Worm (Caenorhabditis elegans) whole organism, L4 larva: ENCODE results near the gene F12D9.2.

Experiments used
- F26F4.8 ChIP-seq: fragments of 200-800 bp; sonication (Bioruptor generic); conservative IDR thresholded peaks from 2 replicates; pipeline ENCODE4 v1.3.6; 2022; ENCODE audit warnings: missing genetic modification characterization, missing compliant biosample characterization
- F37D6.2 ChIP-seq: sonication (generic microtip); optimal IDR thresholded peaks from 2 replicates; lab custom pipeline; 2016; ENCODE audit warnings: mild to moderate bottlenecking, missing genetic modification characterization, missing compliant biosample characterization
- F49E8.2 ChIP-seq: sonication (generic microtip); optimal IDR thresholded peaks from 2 replicates; lab custom pipeline; 2016; ENCODE audit warnings: missing compliant biosample characterization, mild to moderate bottlenecking, missing genetic modification characterization, borderline replicate concordance
- T26A8.4 ChIP-seq: fragments of 200-800 bp; sonication (Bioruptor generic); IDR thresholded peaks from 2 replicates; pipeline ENCODE4 v1.3.6; 2022; ENCODE audit warnings: missing genetic modification characterization, missing compliant biosample characterization
- Y105C5A.15 ChIP-seq: fragments of 200-800 bp; sonication (Bioruptor generic); IDR thresholded peaks from 2 replicates; pipeline ENCODE4 v1.3.6; 2022; ENCODE audit warnings: missing genetic modification characterization, missing compliant biosample characterization
- Y48G9A.11 ChIP-seq: fragments of 200-800 bp; sonication (Bioruptor generic); IDR thresholded peaks from 2 replicates; pipeline ENCODE4 v1.3.6; 2022; ENCODE audit warnings: missing genetic modification reagents, missing genetic modification characterization, missing compliant biosample characterization
- aha-1 ChIP-seq: fragments of 150-350 bp; peaks from one replicate; lab custom pipeline; 2014; ENCODE audit warnings: missing biosample characterization, missing genetic modification characterization
- arid-1 ChIP-seq: fragments of 200-800 bp; sonication (Bioruptor generic); conservative IDR thresholded peaks from 2 replicates; pipeline ENCODE4 v1.3.6; 2022; ENCODE audit warnings: missing genetic modification reagents, missing genetic modification characterization, missing compliant biosample characterization
- ceh-20 ChIP-seq: fragments of 200-800 bp; sonication (Bioruptor generic); IDR thresholded peaks from 2 replicates; pipeline ENCODE4 v1.3.6; 2022; ENCODE audit warnings: missing genetic modification reagents, missing genetic modification characterization, missing compliant biosample characterization
- ceh-32 ChIP-seq: sonication (generic microtip); optimal IDR thresholded peaks from 2 replicates; lab custom pipeline; 2016; ENCODE audit warnings: mild to moderate bottlenecking, missing genetic modification characterization, missing compliant biosample characterization; ENCODE audit not compliant: poor library complexity
- ceh-44 ChIP-seq: fragments of 200-800 bp; sonication (Bioruptor generic); IDR thresholded peaks from 2 replicates; pipeline ENCODE4 v1.3.6; 2022; ENCODE audit warnings: missing genetic modification reagents, missing genetic modification characterization, missing compliant biosample characterization
- ceh-82 ChIP-seq: sonication (generic microtip); optimal IDR thresholded peaks from 2 replicates; lab custom pipeline; 2017; ENCODE audit warnings: missing biosample characterization, missing genetic modification characterization
- ctbp-1 ChIP-seq: fragments of 200-800 bp; sonication (Bioruptor generic); IDR thresholded peaks from 2 replicates; pipeline ENCODE4 v1.3.6; 2022; ENCODE audit warnings: missing genetic modification reagents, missing genetic modification characterization, missing compliant biosample characterization
- daf-19 ChIP-seq: fragments of 200-800 bp; sonication (Bioruptor generic); conservative IDR thresholded peaks from 2 replicates; pipeline ENCODE4 v1.3.6; 2022; ENCODE audit warnings: missing genetic modification characterization, missing compliant biosample characterization
- dmd-9 ChIP-seq: fragments of 200-800 bp; sonication (Bioruptor generic); IDR thresholded peaks from 2 replicates; pipeline ENCODE4 v1.3.6; 2022; ENCODE audit warnings: missing genetic modification reagents, missing genetic modification characterization, missing compliant biosample characterization
- duxl-1 ChIP-seq: sonication (generic microtip); optimal IDR thresholded peaks from 2 replicates; lab custom pipeline; 2016; ENCODE audit warnings: mild to moderate bottlenecking, missing genetic modification characterization, moderate library complexity, missing compliant biosample characterization; ENCODE audit not compliant: poor library complexity
- egl-27 ChIP-seq: sonication (generic microtip); optimal IDR thresholded peaks from 3 replicates; lab custom pipeline; 2017; ENCODE audit warnings: missing biosample characterization, missing genetic modification reagents, missing genetic modification characterization
- egl-43 ChIP-seq: fragments of 200-800 bp; sonication (Bioruptor generic); IDR thresholded peaks from 2 replicates; pipeline ENCODE4 v1.3.6; 2022; ENCODE audit warnings: missing genetic modification reagents, missing genetic modification characterization, missing compliant biosample characterization
- hlh-11 ChIP-seq: fragments of 200-800 bp; sonication (Bioruptor generic); optimal IDR thresholded peaks from 2 replicates; lab custom pipeline; 2018; ENCODE audit warnings: mild to moderate bottlenecking, missing genetic modification characterization, missing compliant biosample characterization
- hlh-30 ChIP-seq: sonication (generic microtip); optimal IDR thresholded peaks from 2 replicates; lab custom pipeline; 2017; ENCODE audit warnings: antibody characterized with exemption, mild to moderate bottlenecking, missing genetic modification characterization, missing compliant biosample characterization; ENCODE audit not compliant: insufficient read depth
- hmg-1.1 ChIP-seq: fragments of 200-800 bp; sonication (Bioruptor generic); IDR thresholded peaks from 2 replicates; pipeline ENCODE4 v1.3.6; 2022; ENCODE audit warnings: missing genetic modification reagents, missing genetic modification characterization, missing compliant biosample characterization
- lim-7 ChIP-seq: fragments of 200-800 bp; sonication (Bioruptor generic); IDR thresholded peaks from 2 replicates; pipeline ENCODE4 v1.3.6; 2022; ENCODE audit warnings: missing genetic modification characterization, missing compliant biosample characterization
- lin-1 ChIP-seq: fragments of 200-800 bp; sonication (Bioruptor generic); IDR thresholded peaks from 2 replicates; pipeline ENCODE4 v1.3.6; 2022; ENCODE audit warnings: missing genetic modification reagents, missing genetic modification characterization, missing compliant biosample characterization
- lin-15B ChIP-seq: fragments of 150-350 bp; sonication (generic microtip); optimal IDR thresholded peaks from 3 replicates; lab custom pipeline; 2014; ENCODE audit warnings: missing biosample characterization, missing genetic modification characterization
- lir-3 ChIP-seq: sonication (generic microtip); optimal IDR thresholded peaks from 2 replicates; lab custom pipeline; 2016; ENCODE audit warnings: mild to moderate bottlenecking, missing genetic modification characterization, missing compliant biosample characterization
- madf-5 ChIP-seq, 2 experiments: fragments of 200-800 bp; sonication (Bioruptor generic); IDR thresholded peaks; 2 replicates each; pipeline ENCODE4 v1.3.6; 2022; ENCODE audit warnings: missing compliant biosample characterization in 2 of 2, missing genetic modification characterization in 2 of 2
- mdl-1 ChIP-seq, 2 experiments: fragments of 150-350 bp in 1 of 2; sonication (generic microtip) in 1 of 2; optimal IDR thresholded peaks; 2 replicates each; lab custom pipeline; 2014 to 2017; ENCODE audit warnings: missing biosample characterization in 2 of 2, missing genetic modification characterization in 2 of 2
- mdt-29 ChIP-seq: fragments of 200-800 bp; sonication (Bioruptor generic); IDR thresholded peaks from 2 replicates; pipeline ENCODE4 v1.3.6; 2022; ENCODE audit warnings: missing genetic modification reagents, missing genetic modification characterization, missing compliant biosample characterization
- mep-1 ChIP-seq: fragments of 150-350 bp; sonication (generic microtip); optimal IDR thresholded peaks from 3 replicates; lab custom pipeline; 2014; ENCODE audit warnings: missing biosample characterization, missing genetic modification characterization
- mxl-2 ChIP-seq: fragments of 200-800 bp; sonication (Bioruptor generic); conservative IDR thresholded peaks from 2 replicates; pipeline ENCODE4 v1.3.6; 2022; ENCODE audit warnings: missing genetic modification reagents, missing genetic modification characterization, missing compliant biosample characterization
- nhr-10 ChIP-seq: fragments of 150-350 bp; optimal IDR thresholded peaks from 2 replicates; lab custom pipeline; 2014; ENCODE audit warnings: missing biosample characterization, missing genetic modification characterization
- nhr-237 ChIP-seq: sonication (generic microtip); optimal IDR thresholded peaks from 2 replicates; lab custom pipeline; 2017; ENCODE audit warnings: missing biosample characterization, missing genetic modification characterization
- nhr-42 ChIP-seq: fragments of 200-800 bp; sonication (Bioruptor generic); IDR thresholded peaks from 2 replicates; pipeline ENCODE4 v1.3.6; 2022; ENCODE audit warnings: missing genetic modification characterization, missing compliant biosample characterization
- nhr-48 ChIP-seq: sonication (generic microtip); optimal IDR thresholded peaks from 2 replicates; lab custom pipeline; 2016; ENCODE audit warnings: mild to moderate bottlenecking, missing genetic modification characterization, missing compliant biosample characterization
- pha-4 ChIP-seq, 2 experiments: fragments of 150-350 bp in 1 of 2; fragments of 200-800 bp in 1 of 2; sonication (Bioruptor generic) in 1 of 2; IDR thresholded peaks in 1 of 2; optimal IDR thresholded peaks in 1 of 2; 2 replicates each; pipeline versions ENCODE4 v1.3.6 to Lab custom; 2014 to 2022; ENCODE audit warnings: missing genetic modification characterization in 2 of 2, missing genetic modification reagents in 2 of 2, missing biosample characterization in 1 of 2, missing compliant biosample characterization in 1 of 2
- pqm-1 ChIP-seq: sonication (generic microtip); optimal IDR thresholded peaks from 2 replicates; lab custom pipeline; 2017; ENCODE audit warnings: missing biosample characterization, missing genetic modification characterization
- sdz-12 ChIP-seq: fragments of 200-800 bp; sonication (Bioruptor generic); optimal IDR thresholded peaks from 2 replicates; lab custom pipeline; 2018; ENCODE audit warnings: mild to moderate bottlenecking, missing genetic modification characterization, missing compliant biosample characterization
- skn-1 ChIP-seq: fragments of 150-350 bp; optimal IDR thresholded peaks from 2 replicates; lab custom pipeline; 2014; ENCODE audit warnings: missing biosample characterization, missing genetic modification characterization
- snpc-1.2 ChIP-seq: fragments of 200-800 bp; sonication (Bioruptor generic); IDR thresholded peaks from 2 replicates; pipeline ENCODE4 v1.3.6; 2022; ENCODE audit warnings: missing genetic modification reagents, missing genetic modification characterization, missing compliant biosample characterization
- tra-1 ChIP-seq: fragments of 200-800 bp; sonication (Bioruptor generic); IDR thresholded peaks from 2 replicates; pipeline ENCODE4 v1.3.6; 2022; ENCODE audit warnings: missing genetic modification reagents, missing genetic modification characterization, missing compliant biosample characterization
- unc-130 ChIP-seq: sonication (generic microtip); optimal IDR thresholded peaks from 2 replicates; lab custom pipeline; 2016; ENCODE audit warnings: missing genetic modification reagents, missing genetic modification characterization, missing compliant biosample characterization
- unc-39 ChIP-seq: sonication (generic microtip); optimal IDR thresholded peaks from 2 replicates; lab custom pipeline; 2017; ENCODE audit warnings: missing biosample characterization, missing genetic modification characterization
- vab-7 ChIP-seq: fragments of 200-800 bp; sonication (Bioruptor generic); IDR thresholded peaks from 2 replicates; pipeline ENCODE4 v1.3.6; 2022; ENCODE audit warnings: missing genetic modification reagents, missing genetic modification characterization, missing compliant biosample characterization
- ztf-11 ChIP-seq: fragments of 150-350 bp; optimal IDR thresholded peaks from 2 replicates; lab custom pipeline; 2014; ENCODE audit warnings: missing biosample characterization, missing genetic modification characterization

F12D9.2 gene

ce11 chrX:8650535-8650934 is 3.6 kb upstream of the F12D9.2 start (continued):
- no peak for TF ChIP-seq ceh-82 (tag; lab: Kevin White, UChicago)
- TF ChIP-seq nhr-42 (GFP tag; lab: Robert Waterston, UW) = no peak
- 0 out of 2 replicates have a peak, but pooled peaks have one; percentile 51 for TF ChIP-seq ctbp-1 (GFP tag; lab: Robert Waterston, UW)
- TF ChIP-seq F37D6.2 (tag; lab: Kevin White, UChicago) = no peak
- TF ChIP-seq F49E8.2 = peak; percentile 37
- TF ChIP-seq mdt-29 = no peak; the same call in 1 of the 2 replicates
- peak; percentile 14 for TF ChIP-seq nhr-48 (tag; lab: Kevin White, UChicago)
- TF ChIP-seq mdl-1 (tag; optimal IDR thresholded peaks at IDR 0.05; lab: Kevin White, UChicago) = no peak
- peak; percentile 65 for TF ChIP-seq T26A8.4 (GFP tag; lab: Robert Waterston, UW)
- no peak for TF ChIP-seq nhr-237
- 0 out of 2 replicates have a peak, but pooled peaks have one; percentile 10 for TF ChIP-seq dmd-9 (GFP tag; lab: Robert Waterston, UW)
- TF ChIP-seq tra-1 (GFP tag; lab: Robert Waterston, UW) = no peak
- peak; percentile 55 for TF ChIP-seq duxl-1 (tag; lab: Kevin White, UChicago)
- 0 out of 4 replicates have a peak, but pooled peaks of 1 of the 2 experiments have one; percentile 27 for TF ChIP-seq madf-5 (GFP tag; IDR thresholded peaks at IDR 0.05; lab: Robert Waterston, UW)
- peak; percentile 65 for TF ChIP-seq Y48G9A.11 (GFP tag; lab: Robert Waterston, UW)
- TF ChIP-seq ceh-20 (GFP tag; lab: Robert Waterston, UW) = 0 out of 2 replicates have a peak, but pooled peaks have one; percentile 37
- no peak for TF ChIP-seq mxl-2 (GFP tag; lab: Robert Waterston, UW)
- TF ChIP-seq F26F4.8 (GFP tag; lab: Robert Waterston, UW) = peak; percentile 67; the same call in 1 of the 2 replicates
- TF ChIP-seq skn-1 (tag; lab: Kevin White, UChicago) = no peak
- no peak for TF ChIP-seq pqm-1 (tag; lab: Kevin White, UChicago)
- no peak for TF ChIP-seq ceh-32 (tag; lab: Kevin White, UChicago)
- TF ChIP-seq hlh-11 = peak; percentile 26
- TF ChIP-seq lin-1 (GFP tag; lab: Robert Waterston, UW) = peak; percentile 71; the same call in 1 of the 2 replicates
- TF ChIP-seq pha-4 (GFP tag; IDR thresholded peaks at IDR 0.05; lab: Robert Waterston, UW) = peak; percentile 87
- TF ChIP-seq pha-4 (tag; optimal IDR thresholded peaks at IDR 0.05; lab: Kevin White, UChicago) = no peak
- peak; percentile 76 for TF ChIP-seq vab-7 (GFP tag; lab: Robert Waterston, UW)
- TF ChIP-seq lim-7 (GFP tag; lab: Robert Waterston, UW) = peak; percentile 87
- TF ChIP-seq arid-1 (GFP tag; lab: Robert Waterston, UW) = peak; percentile 54
- peak; percentile 46; the same call in 1 of the 2 replicates for TF ChIP-seq hmg-1.1 (GFP tag; lab: Robert Waterston, UW)
- TF ChIP-seq hlh-30 (tag; lab: Kevin White, UChicago) = peak; percentile 62
- 0 out of 2 replicates have a peak, but pooled peaks have one; percentile 72 for TF ChIP-seq daf-19
- TF ChIP-seq ztf-11 (tag; lab: Kevin White, UChicago) = no peak
- TF ChIP-seq lin-15B (tag; lab: Kevin White, UChicago) = no peak
- peak; percentile 31 for TF ChIP-seq unc-130 (GFP tag; lab: Kevin White, UChicago)
- TF ChIP-seq nhr-10 (tag; lab: Kevin White, UChicago) = no peak
- TF ChIP-seq egl-43 (GFP tag; lab: Robert Waterston, UW) = peak; percentile 89
- TF ChIP-seq mep-1 (tag; lab: Kevin White, UChicago) = peak; percentile 10
- TF ChIP-seq unc-39 (tag; lab: Kevin White, UChicago) = no peak
- no peak for TF ChIP-seq egl-27 (tag; lab: Kevin White, UChicago)
- TF ChIP-seq aha-1 (tag; lab: Kevin White, UChicago) = peak; percentile 58
- TF ChIP-seq snpc-1.2 (GFP tag; lab: Robert Waterston, UW) = peak; percentile 80
- peak; percentile 66 for TF ChIP-seq lir-3 (tag; lab: Kevin White, UChicago)
- peak; percentile 82 for TF ChIP-seq ceh-44 (GFP tag; lab: Robert Waterston, UW)
- TF ChIP-seq sdz-12 (GFP tag; lab: Kevin White, UChicago) = no peak
- TF ChIP-seq Y105C5A.15 = peak; percentile 54; the same call in 1 of the 2 replicates
- TF ChIP-seq, all 104 proteins: peak for 40
